Worm (Caenorhabditis elegans): ENCODE results near the gene H40L08.7.

DNA sequence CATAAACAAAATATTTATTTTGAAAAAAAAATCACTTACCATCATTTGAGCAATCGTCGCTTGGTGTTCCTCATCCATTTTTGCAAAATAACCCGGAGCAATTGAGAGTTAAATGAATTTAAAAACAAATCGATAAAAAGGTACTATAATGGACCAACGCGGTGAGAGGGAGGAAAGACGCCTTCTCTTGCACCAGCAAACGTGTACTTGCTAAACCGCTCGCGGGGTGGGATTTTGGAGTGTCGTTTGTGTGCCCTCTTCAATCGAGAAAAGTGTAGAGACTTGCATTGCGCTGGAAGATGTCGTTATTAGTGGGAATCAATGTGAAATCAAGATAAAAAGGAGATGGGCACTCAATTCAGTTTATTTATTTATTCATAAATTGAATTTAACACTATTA is 6.3 kb upstream of the H40L08.7 start, which contains the start of gene H40L08.1:
- TF ChIP-seq ama-1 (optimal IDR thresholded peaks at IDR 0.05) (no peak), tra-4 (tag; optimal IDR thresholded peaks at IDR 0.05) (no peak), tbx-11 (GFP tag; IDR thresholded peaks at IDR 0.05) (no peak), flt-1 (GFP tag; IDR thresholded peaks at IDR 0.05) (no peak), B0310.2 (tag; optimal IDR thresholded peaks at IDR 0.05) (no peak), sea-1 (GFP tag; conservative IDR thresholded peaks at IDR 0.05) (no peak), aly-1 (tag; optimal IDR thresholded peaks at IDR 0.05) (no peak), hmg-4 (GFP tag; optimal IDR thresholded peaks at IDR 0.05) (no peak), pes-1 (GFP tag; IDR thresholded peaks at IDR 0.05) (no peak), ceh-36 (tag; optimal IDR thresholded peaks at IDR 0.05) (no peak), ets-7 (tag; optimal IDR thresholded peaks at IDR 0.05) (no peak)

All from whole organism, early embryonic.